Worm (Caenorhabditis elegans) whole organism, young adult: ENCODE data around the gene T24D5.6.

Source experiments
- B0019.2 ChIP-seq: fragments of 200-800 bp; sonication (Bioruptor generic); conservative IDR thresholded peaks from 2 replicates; pipeline ENCODE4 v1.3.6; 2022; ENCODE audit warnings: missing genetic modification reagents, missing genetic modification characterization, missing compliant biosample characterization
- B0261.1 ChIP-seq: sonication (generic microtip); optimal IDR thresholded peaks from 2 replicates; lab custom pipeline; 2016; ENCODE audit warnings: mild to moderate bottlenecking, missing genetic modification characterization, moderate library complexity, missing compliant biosample characterization
- D2030.7 ChIP-seq: fragments of 200-800 bp; sonication (Bioruptor generic); IDR thresholded peaks from 2 replicates; pipeline ENCODE4 v1.3.6; 2022; ENCODE audit warnings: missing genetic modification reagents, missing genetic modification characterization, missing compliant biosample characterization
- F10E7.11 ChIP-seq: sonication (generic microtip); optimal IDR thresholded peaks from 2 replicates; lab custom pipeline; 2017; ENCODE audit warnings: mild to moderate bottlenecking, missing genetic modification characterization, moderate library complexity, missing compliant biosample characterization
- F49E8.2 ChIP-seq: sonication (generic microtip); optimal IDR thresholded peaks from 3 replicates; lab custom pipeline; 2017; ENCODE audit warnings: missing genetic modification characterization, mild to moderate bottlenecking, missing compliant biosample characterization, antibody characterized with exemption, moderate library complexity; ENCODE audit not compliant: insufficient read depth
- F55B11.4 ChIP-seq: sonication (generic microtip); optimal IDR thresholded peaks from 2 replicates; lab custom pipeline; 2016; ENCODE audit warnings: missing compliant biosample characterization, missing genetic modification characterization, borderline replicate concordance; ENCODE audit not compliant: insufficient read depth
- K12H6.12 ChIP-seq: fragments of 200-800 bp; sonication (Bioruptor generic); optimal IDR thresholded peaks from 2 replicates; lab custom pipeline; 2018; ENCODE audit warnings: mild to moderate bottlenecking, missing genetic modification characterization, missing compliant biosample characterization
- Y53F4B.3 ChIP-seq: fragments of 200-800 bp; sonication (Bioruptor generic); IDR thresholded peaks from 2 replicates; pipeline ENCODE4 v1.3.6; 2022; ENCODE audit warnings: missing genetic modification reagents, missing genetic modification characterization, missing compliant biosample characterization
- ZK185.1 ChIP-seq: sonication (generic microtip); optimal IDR thresholded peaks from 2 replicates; lab custom pipeline; 2016; ENCODE audit warnings: mild to moderate bottlenecking, missing genetic modification characterization, missing compliant biosample characterization; ENCODE audit not compliant: poor library complexity, severe bottlenecking
- atf-7 ChIP-seq: sonication (generic microtip); optimal IDR thresholded peaks from 2 replicates; lab custom pipeline; 2017; ENCODE audit warnings: mild to moderate bottlenecking, missing genetic modification characterization, missing compliant biosample characterization
- attf-5 ChIP-seq: fragments of 200-800 bp; sonication (Bioruptor generic); optimal IDR thresholded peaks from 2 replicates; lab custom pipeline; 2018; ENCODE audit warnings: mild to moderate bottlenecking, missing genetic modification characterization, missing compliant biosample characterization
- ccch-3 ChIP-seq: fragments of 200-800 bp; sonication (Bioruptor generic); optimal IDR thresholded peaks from 2 replicates; lab custom pipeline; 2018; ENCODE audit warnings: mild to moderate bottlenecking, missing genetic modification characterization, missing compliant biosample characterization
- cebp-1 ChIP-seq, 2 experiments: fragments of 200-800 bp in 1 of 2; sonication (Bioruptor generic) in 1 of 2; sonication (generic microtip) in 1 of 2; IDR thresholded peaks in 1 of 2; optimal IDR thresholded peaks in 1 of 2; 2 replicates each; pipeline versions ENCODE4 v1.3.6 to Lab custom; 2017 to 2022; ENCODE audit warnings: missing compliant biosample characterization in 2 of 2, missing genetic modification characterization in 2 of 2, mild to moderate bottlenecking in 1 of 2, missing genetic modification reagents in 1 of 2, moderate library complexity in 1 of 2
- ceh-27 ChIP-seq: fragments of 200-800 bp; sonication (Bioruptor generic); optimal IDR thresholded peaks from 2 replicates; lab custom pipeline; 2018; ENCODE audit warnings: mild to moderate bottlenecking, missing genetic modification characterization, moderate library complexity, missing compliant biosample characterization
- dox-1 ChIP-seq: fragments of 200-800 bp; sonication (Bioruptor generic); IDR thresholded peaks from 2 replicates; pipeline ENCODE4 v1.3.6; 2022; ENCODE audit warnings: missing genetic modification reagents, missing genetic modification characterization, missing compliant biosample characterization
- gei-17 ChIP-seq: fragments of 200-800 bp; sonication (Bioruptor generic); optimal IDR thresholded peaks from 2 replicates; lab custom pipeline; 2018; ENCODE audit warnings: mild to moderate bottlenecking, missing genetic modification characterization, missing compliant biosample characterization
- hmg-1.2 ChIP-seq: fragments of 200-800 bp; sonication (Bioruptor generic); IDR thresholded peaks from 2 replicates; pipeline ENCODE4 v1.3.6; 2022; ENCODE audit warnings: missing genetic modification reagents, missing genetic modification characterization, missing compliant biosample characterization
- hmg-20 ChIP-seq: fragments of 200-800 bp; sonication (Bioruptor generic); IDR thresholded peaks from 2 replicates; pipeline ENCODE4 v1.3.6; 2022; ENCODE audit warnings: missing genetic modification reagents, missing genetic modification characterization, missing compliant biosample characterization
- hrde-1 ChIP-seq: sonication (generic microtip); optimal IDR thresholded peaks from 2 replicates; lab custom pipeline; 2016; ENCODE audit warnings: missing genetic modification characterization, mild to moderate bottlenecking, missing compliant biosample characterization, moderate library complexity, missing genotype, missing genetic modification reagents, borderline replicate concordance
- let-607 ChIP-seq, 2 experiments: fragments of 200-800 bp in 1 of 2; sonication (Bioruptor generic) in 1 of 2; sonication (generic microtip) in 1 of 2; optimal IDR thresholded peaks; 2 replicates each; lab custom pipeline; 2016 to 2018; ENCODE audit warnings: mild to moderate bottlenecking in 2 of 2, missing compliant biosample characterization in 2 of 2, missing genetic modification characterization in 2 of 2, moderate library complexity in 2 of 2, missing genotype in 1 of 2
- lin-26 ChIP-seq: fragments of 200-800 bp; sonication (Bioruptor generic); IDR thresholded peaks from 2 replicates; pipeline ENCODE4 v1.3.6; 2022; ENCODE audit warnings: missing genetic modification reagents, missing genetic modification characterization, missing compliant biosample characterization
- lin-35 ChIP-seq, 3 experiments: fragments of 150-350 bp in 2 of 3; sonication (generic microtip) in 1 of 3; optimal IDR thresholded peaks; 2 replicates each; lab custom pipeline; 2014 to 2018; ENCODE audit warnings: missing biosample characterization in 3 of 3, missing genetic modification characterization in 3 of 3, missing genetic modification reagents in 3 of 3
- lin-40 ChIP-seq: sonication (generic microtip); optimal IDR thresholded peaks from 2 replicates; lab custom pipeline; 2016; ENCODE audit warnings: missing genetic modification characterization, mild to moderate bottlenecking, missing compliant biosample characterization, missing genotype, missing genetic modification reagents
- lin-54 ChIP-seq: fragments of 200-800 bp; sonication (Bioruptor generic); optimal IDR thresholded peaks from 2 replicates; lab custom pipeline; 2018; ENCODE audit warnings: mild to moderate bottlenecking, missing genetic modification characterization, missing compliant biosample characterization
- lir-1 ChIP-seq: fragments of 200-800 bp; sonication (Bioruptor generic); conservative IDR thresholded peaks from 2 replicates; pipeline ENCODE4 v1.3.6; 2022; ENCODE audit warnings: missing genetic modification reagents, missing genetic modification characterization, missing compliant biosample characterization
- madf-10 ChIP-seq: sonication (generic microtip); optimal IDR thresholded peaks from 2 replicates; lab custom pipeline; 2016; ENCODE audit warnings: mild to moderate bottlenecking, missing genetic modification characterization, missing compliant biosample characterization
- madf-8 ChIP-seq: fragments of 200-800 bp; sonication (Bioruptor generic); conservative IDR thresholded peaks from 2 replicates; pipeline ENCODE4 v1.3.6; 2022; ENCODE audit warnings: missing genetic modification reagents, missing genetic modification characterization, missing compliant biosample characterization
- mcd-1 ChIP-seq: fragments of 200-800 bp; sonication (Bioruptor generic); IDR thresholded peaks from 2 replicates; pipeline ENCODE4 v1.3.6; 2022; ENCODE audit warnings: missing genetic modification reagents, missing genetic modification characterization, missing compliant biosample characterization
- mxl-1 ChIP-seq: sonication (generic microtip); optimal IDR thresholded peaks from 2 replicates; lab custom pipeline; 2016; ENCODE audit warnings: missing genetic modification characterization, missing compliant biosample characterization
- nhr-120 ChIP-seq: fragments of 200-800 bp; sonication (Bioruptor generic); IDR thresholded peaks from 2 replicates; pipeline ENCODE4 v1.3.6; 2022; ENCODE audit warnings: missing genetic modification characterization, missing compliant biosample characterization
- nhr-27 ChIP-seq: fragments of 200-800 bp; sonication (Bioruptor generic); optimal IDR thresholded peaks from 2 replicates; lab custom pipeline; 2018; ENCODE audit warnings: mild to moderate bottlenecking, missing genetic modification characterization, moderate library complexity, missing compliant biosample characterization
- nhr-80 ChIP-seq: sonication (generic microtip); optimal IDR thresholded peaks from 2 replicates; lab custom pipeline; 2016; ENCODE audit warnings: missing genetic modification characterization, missing compliant biosample characterization
- nhr-90 ChIP-seq: sonication (generic microtip); optimal IDR thresholded peaks from 2 replicates; lab custom pipeline; 2016; ENCODE audit warnings: missing genotype, mild to moderate bottlenecking, missing genetic modification characterization, missing compliant biosample characterization
- pbrm-1 ChIP-seq: fragments of 200-800 bp; sonication (Bioruptor generic); IDR thresholded peaks from 2 replicates; pipeline ENCODE4 v1.3.6; 2022; ENCODE audit warnings: missing genetic modification reagents, missing genetic modification characterization, missing compliant biosample characterization
- rec-8 ChIP-seq, 2 experiments: sonication (generic microtip); optimal IDR thresholded peaks; 2 replicates each; lab custom pipeline; 2016; ENCODE audit warnings: mild to moderate bottlenecking in 2 of 2, missing genetic modification characterization in 2 of 2, missing genetic modification reagents in 2 of 2, missing genotype in 2 of 2, missing biosample characterization in 1 of 2, missing compliant biosample characterization in 1 of 2, moderate library complexity in 1 of 2
- snpc-1.1 ChIP-seq: sonication (generic microtip); optimal IDR thresholded peaks from 2 replicates; lab custom pipeline; 2017; ENCODE audit warnings: missing genetic modification characterization, mild to moderate bottlenecking, missing compliant biosample characterization, antibody characterized with exemption, moderate library complexity, missing genotype, missing genetic modification reagents; ENCODE audit not compliant: insufficient read depth
- snpc-1.3 ChIP-seq: sonication (generic microtip); optimal IDR thresholded peaks from 2 replicates; lab custom pipeline; 2017; ENCODE audit warnings: missing genetic modification characterization, mild to moderate bottlenecking, missing compliant biosample characterization, antibody characterized with exemption, moderate library complexity, missing genotype, missing genetic modification reagents; ENCODE audit not compliant: insufficient read depth
- somi-1 ChIP-seq: fragments of 200-800 bp; sonication (Bioruptor generic); optimal IDR thresholded peaks from 2 replicates; lab custom pipeline; 2018; ENCODE audit warnings: mild to moderate bottlenecking, missing genetic modification characterization, missing compliant biosample characterization
- sptf-2 ChIP-seq: fragments of 200-800 bp; sonication (Bioruptor generic); optimal IDR thresholded peaks from 2 replicates; lab custom pipeline; 2018; ENCODE audit warnings: mild to moderate bottlenecking, missing genetic modification characterization, missing compliant biosample characterization
- tbp1 ChIP-seq: fragments of 200-800 bp; sonication (Bioruptor generic); optimal IDR thresholded peaks from 2 replicates; lab custom pipeline; 2018; ENCODE audit warnings: mild to moderate bottlenecking, missing genetic modification characterization, missing compliant biosample characterization

Gene T24D5.6

ce11 chrX:12631446-12631845 is 28.0 kb downstream of the T24D5.6 start:
- TF ChIP-seq D2030.7 (GFP tag; lab: Robert Waterston, UW): no peak
- peak; percentile 13 for TF ChIP-seq somi-1 (GFP tag; lab: Kevin White, UChicago)

ce11 chrX:12632657-12633056 is 29.2 kb downstream of the T24D5.6 start:
- no peak for TF ChIP-seq mcd-1 (GFP tag; lab: Robert Waterston, UW)
- no peak for TF ChIP-seq hrde-1 (tag; lab: Kevin White, UChicago)
- TF ChIP-seq rec-8 (tag; optimal IDR thresholded peaks at IDR 0.05; lab: Kevin White, UChicago): no peak
- no peak for TF ChIP-seq madf-8 (GFP tag; lab: Robert Waterston, UW)
- no peak for TF ChIP-seq lin-35 (GFP tag; optimal IDR thresholded peaks at IDR 0.05; lab: Kevin White, UChicago)
- TF ChIP-seq pbrm-1: no peak
- TF ChIP-seq ccch-3 (GFP tag; lab: Kevin White, UChicago): no peak
- TF ChIP-seq K12H6.12: no peak
- no peak for TF ChIP-seq lin-54 (GFP tag; lab: Kevin White, UChicago)
- no peak for TF ChIP-seq hmg-20 (GFP tag; lab: Robert Waterston, UW)
- TF ChIP-seq madf-10 (tag; lab: Kevin White, UChicago): no peak
- no peak for TF ChIP-seq atf-7 (tag; lab: Kevin White, UChicago)
- no peak for TF ChIP-seq gei-17 (GFP tag; lab: Kevin White, UChicago)
- no peak for TF ChIP-seq sptf-2
- no peak for TF ChIP-seq nhr-90 (tag; lab: Kevin White, UChicago)

- TF ChIP-seq snpc-1.1: no peak
- 0 out of 2 replicates have a peak, but pooled peaks have one; percentile 24 for TF ChIP-seq dox-1 (GFP tag; lab: Robert Waterston, UW)
- TF ChIP-seq mxl-1 (tag; lab: Kevin White, UChicago): no peak
- no peak for TF ChIP-seq nhr-27 (tag; lab: Kevin White, UChicago)
- peak; percentile 66 for TF ChIP-seq nhr-80
- TF ChIP-seq B0019.2 (GFP tag; lab: Robert Waterston, UW): no peak
- TF ChIP-seq F55B11.4: no peak
Observed at ce11 chrX:12633862-12634404, 30.5 kb downstream of the T24D5.6 start, which contains the start of gene ivns-1. Gene ivns-1, minus strand, starts transcription at chrX:12634354.

- TF ChIP-seq mcd-1 (GFP tag; lab: Robert Waterston, UW) (peak; percentile 78), lin-54 (GFP tag; lab: Kevin White, UChicago) (peak; percentile 12), lin-40 (tag; lab: Kevin White, UChicago) (peak; percentile 35), ZK185.1 (peak; percentile 54), lin-26 (GFP tag; lab: Robert Waterston, UW) (0 out of 2 replicates have a peak, but pooled peaks have one; percentile 42), nhr-120 (GFP tag; lab: Robert Waterston, UW) (no peak), tbp1 (GFP tag; lab: Kevin White, UChicago) (peak; percentile 15), attf-5 (GFP tag; lab: Kevin White, UChicago) (peak; percentile 42), K12H6.12 (peak; percentile 49), F49E8.2 (tag; lab: Kevin White, UChicago) (no peak), B0261.1 (tag; lab: Kevin White, UChicago) (no peak), let-607 (tag; optimal IDR thresholded peaks at IDR 0.05; lab: Kevin White, UChicago) (peak in 1 of 2 experiments; percentile 9), lir-1 (GFP tag; lab: Robert Waterston, UW) (no peak), hmg-1.2 (GFP tag; lab: Robert Waterston, UW) (peak; percentile 58; the same call in 1 of the 2 replicates), dox-1 (GFP tag; lab: Robert Waterston, UW) (0 out of 2 replicates have a peak, but pooled peaks have one; percentile 42), ceh-27 (GFP tag; lab: Kevin White, UChicago) (peak; percentile 46), cebp-1 (GFP tag; IDR thresholded peaks at IDR 0.05; lab: Robert Waterston, UW) (no peak), cebp-1 (tag; optimal IDR thresholded peaks at IDR 0.05; lab: Kevin White, UChicago) (peak; percentile 43), Y53F4B.3 (GFP tag; lab: Robert Waterston, UW) (no peak), F10E7.11 (tag; lab: Kevin White, UChicago) (no peak), pbrm-1 (no peak), snpc-1.3 (tag; lab: Kevin White, UChicago) (no peak), nhr-80 (peak; percentile 84), madf-10 (tag; lab: Kevin White, UChicago) (no peak)
Observed at ce11 chrX:12635010-12635409, 31.6 kb downstream of the T24D5.6 start.
